Fruit fly (Drosophila melanogaster) whole organism, embryonic: ENCODE data around the gene nesd.

ENCODE experiments used
- BEAF-32 ChIP-seq: fragments of 200-800 bp; sonication (Bioruptor generic); optimal IDR thresholded peaks from 3 replicates; lab custom pipeline; 2017; ENCODE audit warnings: missing biosample characterization, missing genetic modification characterization, mild to moderate bottlenecking, moderate library complexity, missing genetic modification reagents
- CG11723 ChIP-seq: fragments of 200-800 bp; sonication (Bioruptor generic); optimal IDR thresholded peaks from 2 replicates; lab custom pipeline; 2017; ENCODE audit warnings: missing biosample characterization, mild to moderate bottlenecking, missing genetic modification characterization
- CG12391 ChIP-seq: fragments of 200-800 bp; sonication (Bioruptor generic); optimal IDR thresholded peaks from 3 replicates; lab custom pipeline; 2018; ENCODE audit warnings: missing biosample characterization, mild to moderate bottlenecking, missing genetic modification characterization, moderate library complexity
- CG13424 ChIP-seq: fragments of 200-800 bp; sonication (Bioruptor generic); optimal IDR thresholded peaks from 2 replicates; lab custom pipeline; 2019; ENCODE audit warnings: missing biosample characterization, mild to moderate bottlenecking, missing genetic modification characterization, moderate library complexity
- CG15479 ChIP-seq: fragments of 200-800 bp; sonication (Bioruptor generic); optimal IDR thresholded peaks from 3 replicates; lab custom pipeline; 2019; ENCODE audit warnings: missing biosample characterization, mild to moderate bottlenecking, missing genetic modification characterization, moderate library complexity
- CG1647 ChIP-seq: fragments of 200-800 bp; sonication (Bioruptor generic); optimal IDR thresholded peaks from 3 replicates; lab custom pipeline; 2016; ENCODE audit warnings: missing biosample characterization, missing genetic modification characterization
- CG16815 ChIP-seq: fragments of 200-800 bp; sonication (Bioruptor generic); optimal IDR thresholded peaks from 3 replicates; lab custom pipeline; 2017; ENCODE audit warnings: missing biosample characterization, mild to moderate bottlenecking, missing genetic modification characterization
- CG18011 ChIP-seq: fragments of 200-800 bp; sonication (Bioruptor generic); optimal IDR thresholded peaks from 2 replicates; lab custom pipeline; 2017; ENCODE audit warnings: missing biosample characterization, missing genetic modification characterization, mild to moderate bottlenecking, moderate library complexity, missing genotype
- CG18262 ChIP-seq: fragments of 200-800 bp; optimal IDR thresholded peaks from 3 replicates; lab custom pipeline; 2019; ENCODE audit warnings: missing biosample characterization, mild to moderate bottlenecking, missing genetic modification characterization, moderate library complexity
- CG18764 ChIP-seq: fragments of 200-800 bp; sonication (Bioruptor generic); optimal IDR thresholded peaks from 3 replicates; lab custom pipeline; 2016; ENCODE audit warnings: missing biosample characterization, missing genetic modification characterization
- CG32767 ChIP-seq: fragments of 200-800 bp; sonication (Bioruptor generic); IDR thresholded peaks from 2 replicates; pipeline ENCODE4 v1.3.6; 2022; ENCODE audit warnings: missing biosample characterization, missing genetic modification characterization
- CG3281 ChIP-seq: fragments of 200-800 bp; sonication (Bioruptor generic); optimal IDR thresholded peaks from 3 replicates; lab custom pipeline; 2017; ENCODE audit warnings: missing biosample characterization, mild to moderate bottlenecking, missing genetic modification characterization
- CG4282 ChIP-seq: fragments of 200-800 bp; sonication (Bioruptor generic); optimal IDR thresholded peaks from 2 replicates; lab custom pipeline; 2016; ENCODE audit warnings: missing biosample characterization, missing genetic modification characterization
- CG4820 ChIP-seq: fragments of 200-800 bp; sonication (Bioruptor generic); optimal IDR thresholded peaks from 3 replicates; lab custom pipeline; 2016; ENCODE audit warnings: missing biosample characterization, missing genetic modification characterization
- CG5953 ChIP-seq: fragments of 200-800 bp; sonication (Bioruptor generic); IDR thresholded peaks from 2 replicates; pipeline ENCODE4 v1.3.6; 2022; ENCODE audit warnings: missing biosample characterization, missing genetic modification characterization
- CG6683 ChIP-seq: fragments of 200-800 bp; sonication (Bioruptor generic); optimal IDR thresholded peaks from 2 replicates; lab custom pipeline; 2017; ENCODE audit warnings: missing biosample characterization, mild to moderate bottlenecking, missing genetic modification characterization, missing genetic modification reagents
- CG7839 ChIP-seq: fragments of 200-800 bp; sonication (Bioruptor generic); optimal IDR thresholded peaks from 3 replicates; lab custom pipeline; 2018; ENCODE audit warnings: missing biosample characterization, mild to moderate bottlenecking, missing genetic modification characterization, moderate library complexity
- CG8765 ChIP-seq: fragments of 200-800 bp; sonication (Bioruptor generic); IDR thresholded peaks from 2 replicates; pipeline ENCODE4 v1.3.6; 2022; ENCODE audit warnings: missing biosample characterization, missing genetic modification characterization
- CG8924 ChIP-seq: fragments of 200-800 bp; optimal IDR thresholded peaks from 3 replicates; lab custom pipeline; 2019; ENCODE audit warnings: missing biosample characterization, mild to moderate bottlenecking, missing genetic modification characterization, moderate library complexity
- CG9609 ChIP-seq: fragments of 200-800 bp; sonication (Bioruptor generic); optimal IDR thresholded peaks from 3 replicates; lab custom pipeline; 2016; ENCODE audit warnings: missing biosample characterization, missing genetic modification characterization
- CG9817 ChIP-seq: fragments of 200-800 bp; sonication (Bioruptor generic); optimal IDR thresholded peaks from 2 replicates; lab custom pipeline; 2018; ENCODE audit warnings: missing biosample characterization, mild to moderate bottlenecking, missing genetic modification characterization, moderate library complexity
- E2f2 ChIP-seq: fragments of 200-800 bp; sonication (Bioruptor generic); IDR thresholded peaks from 2 replicates; pipeline ENCODE4 v1.3.6; 2022; ENCODE audit warnings: missing biosample characterization, missing genetic modification characterization
- Fer1 ChIP-seq: fragments of 200-800 bp; sonication (Bioruptor generic); optimal IDR thresholded peaks from 2 replicates; lab custom pipeline; 2017; ENCODE audit warnings: missing biosample characterization, mild to moderate bottlenecking, missing genetic modification characterization
- Hr3 ChIP-seq: fragments of 200-800 bp; sonication (Bioruptor generic); optimal IDR thresholded peaks from 3 replicates; lab custom pipeline; 2016; ENCODE audit warnings: missing biosample characterization, missing genetic modification characterization
- Lhr ChIP-seq: fragments of 200-800 bp; sonication (Bioruptor generic); optimal IDR thresholded peaks from 3 replicates; lab custom pipeline; 2017; ENCODE audit warnings: mild to moderate bottlenecking, missing biosample characterization, missing genetic modification reagents, missing genetic modification characterization
- MBD-R2 ChIP-seq: fragments of 200-800 bp; sonication (Bioruptor generic); IDR thresholded peaks from 2 replicates; pipeline ENCODE4 v1.3.6; 2022; ENCODE audit warnings: missing biosample characterization, missing genetic modification characterization
- Mad ChIP-seq: fragments of 200-800 bp; sonication (Bioruptor generic); optimal IDR thresholded peaks from 2 replicates; lab custom pipeline; 2016; ENCODE audit warnings: missing biosample characterization, missing genetic modification characterization
- Mes4 ChIP-seq: fragments of 200-800 bp; sonication (Bioruptor generic); optimal IDR thresholded peaks from 2 replicates; lab custom pipeline; 2016; ENCODE audit warnings: missing biosample characterization, missing genetic modification characterization
- NFAT ChIP-seq: fragments of 200-800 bp; sonication (Bioruptor generic); IDR thresholded peaks from 2 replicates; pipeline ENCODE4 v1.3.6; 2022; ENCODE audit warnings: missing biosample characterization, missing genetic modification characterization
- Opbp ChIP-seq: fragments of 200-800 bp; sonication (Bioruptor generic); IDR thresholded peaks from 3 replicates; pipeline ENCODE4 v1.3.6; 2022; ENCODE audit warnings: missing biosample characterization, missing genetic modification characterization; ENCODE audit not compliant: partially characterized antibody
- Side ChIP-seq: fragments of 200-800 bp; sonication (Bioruptor generic); optimal IDR thresholded peaks from 2 replicates; lab custom pipeline; 2016; ENCODE audit warnings: missing biosample characterization, missing genetic modification characterization
- Sry-β ChIP-seq: fragments of 200-800 bp; sonication (Bioruptor generic); optimal IDR thresholded peaks from 2 replicates; lab custom pipeline; 2018; ENCODE audit warnings: missing biosample characterization, mild to moderate bottlenecking, missing genetic modification characterization, moderate library complexity
- Ssrp ChIP-seq: fragments of 200-800 bp; sonication (Bioruptor generic); optimal IDR thresholded peaks from 2 replicates; lab custom pipeline; 2018; ENCODE audit warnings: missing biosample characterization, mild to moderate bottlenecking, missing genetic modification characterization, moderate library complexity
- Trl ChIP-seq, 3 experiments: fragments of >200 bp in 2 of 3; fragments of 200-800 bp in 1 of 3; sonication (Bioruptor generic) in 1 of 3; optimal IDR thresholded peaks; 2 replicates in 1 of 3; 3 replicates in 2 of 3; lab custom pipeline; 2016 to 2017; ENCODE audit warnings: missing biosample characterization in 1 of 3, missing genetic modification characterization in 1 of 3
- dm ChIP-seq: fragments of 200-800 bp; sonication (Bioruptor generic); optimal IDR thresholded peaks from 3 replicates; lab custom pipeline; 2016; ENCODE audit warnings: missing biosample characterization, missing genetic modification characterization
- insv ChIP-seq, 2 experiments: fragments of 200-800 bp; sonication (Bioruptor generic); optimal IDR thresholded peaks; 3 replicates each; lab custom pipeline; 2016 to 2018; ENCODE audit warnings: missing biosample characterization in 2 of 2, missing genetic modification characterization in 2 of 2
- inv ChIP-seq: fragments of 200-800 bp; sonication (Bioruptor generic); IDR thresholded peaks from 2 replicates; pipeline ENCODE4 v1.3.6; 2022; ENCODE audit warnings: missing biosample characterization, missing genetic modification characterization; ENCODE audit not compliant: partially characterized antibody
- kni ChIP-seq: fragments of 200-800 bp; sonication (Bioruptor generic); optimal IDR thresholded peaks from 3 replicates; lab custom pipeline; 2017; ENCODE audit warnings: mild to moderate bottlenecking, missing biosample characterization, missing genetic modification reagents, missing genetic modification characterization
- lmd ChIP-seq: fragments of 200-800 bp; sonication (Bioruptor generic); IDR thresholded peaks from 2 replicates; pipeline ENCODE4 v1.3.6; 2022; ENCODE audit warnings: missing biosample characterization, missing genetic modification characterization
- peb ChIP-seq: fragments of 200-800 bp; sonication (Bioruptor generic); IDR thresholded peaks from 2 replicates; pipeline ENCODE4 v1.3.6; 2022; ENCODE audit warnings: missing biosample characterization, missing genetic modification characterization
- repo ChIP-seq: fragments of 200-800 bp; sonication (Bioruptor generic); optimal IDR thresholded peaks from 2 replicates; lab custom pipeline; 2016; ENCODE audit warnings: missing biosample characterization, missing genetic modification characterization
- sd ChIP-seq: fragments of 200-800 bp; sonication (Bioruptor generic); optimal IDR thresholded peaks from 3 replicates; lab custom pipeline; 2018; ENCODE audit warnings: missing biosample characterization, mild to moderate bottlenecking, missing genetic modification characterization, moderate library complexity
- slbo ChIP-seq: fragments of 200-800 bp; sonication (Bioruptor generic); IDR thresholded peaks from 2 replicates; pipeline ENCODE4 v1.3.6; 2022; ENCODE audit warnings: missing biosample characterization, missing genetic modification characterization
- slou ChIP-seq: fragments of 200-800 bp; sonication (Bioruptor generic); optimal IDR thresholded peaks from 3 replicates; lab custom pipeline; 2016; ENCODE audit warnings: missing biosample characterization, missing genetic modification characterization
- ssp ChIP-seq: fragments of 200-800 bp; sonication (Bioruptor generic); IDR thresholded peaks from 2 replicates; pipeline ENCODE4 v1.3.6; 2022; ENCODE audit warnings: missing biosample characterization, missing genetic modification characterization
- unc-4 ChIP-seq: fragments of 200-800 bp; sonication (Bioruptor generic); IDR thresholded peaks from 2 replicates; pipeline ENCODE4 v1.3.6; 2022; ENCODE audit warnings: missing biosample characterization, missing genetic modification characterization; ENCODE audit not compliant: partially characterized antibody
- unpg ChIP-seq: fragments of 200-800 bp; sonication (Bioruptor generic); optimal IDR thresholded peaks from 3 replicates; lab custom pipeline; 2018; ENCODE audit warnings: missing biosample characterization, mild to moderate bottlenecking, missing genetic modification characterization, moderate library complexity
- zen ChIP-seq: fragments of 200-800 bp; sonication (Bioruptor generic); optimal IDR thresholded peaks from 3 replicates; lab custom pipeline; 2018; ENCODE audit warnings: missing biosample characterization, mild to moderate bottlenecking, missing genetic modification characterization, moderate library complexity
- zen2 ChIP-seq: fragments of 200-800 bp; sonication (Bioruptor generic); IDR thresholded peaks from 3 replicates; pipeline ENCODE4 v1.3.6; 2022; ENCODE audit warnings: missing biosample characterization, missing genetic modification characterization; ENCODE audit not compliant: partially characterized antibody

The nesd gene

DNA sequence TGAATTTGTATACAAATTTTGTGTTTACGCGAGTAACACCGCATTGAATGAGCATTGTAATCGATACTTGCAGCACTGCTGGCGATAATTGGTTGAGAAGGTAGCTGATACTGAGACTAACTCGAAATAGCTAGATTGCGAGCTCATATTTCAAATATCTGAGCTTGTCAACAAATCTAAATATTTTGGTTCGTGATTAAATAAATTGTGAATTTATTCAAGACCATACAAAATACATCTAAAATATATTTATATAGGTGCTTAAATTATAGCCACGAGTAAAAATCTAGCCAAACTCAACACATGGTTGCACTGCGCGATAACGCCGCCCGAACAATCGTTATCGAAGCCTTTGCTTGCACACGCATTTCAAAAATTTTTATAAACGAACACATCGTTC, at the start of gene nesd, which contains the start of gene Taf13 (continued):
- peak; percentile 75 for TF ChIP-seq unc-4 (GFP tag; lab: Robert Waterston, UW)
- peak; percentile 1 for TF ChIP-seq Mad (GFP tag; lab: Kevin White, UChicago)
- TF ChIP-seq CG7839, result peak; percentile 45
- peak; percentile 26 for TF ChIP-seq CG18764
- no peak for TF ChIP-seq CG4282 (GFP tag; lab: Kevin White, UChicago)
- no peak for TF ChIP-seq CG5953 (GFP tag; lab: Robert Waterston, UW)
- TF ChIP-seq CG12391 (tag; lab: Kevin White, UChicago), result peak; percentile 66
- TF ChIP-seq Mes4 (GFP tag; lab: Kevin White, UChicago), result no peak
- peak; percentile 29 for TF ChIP-seq CG3281 (GFP tag; lab: Kevin White, UChicago)
- TF ChIP-seq CG13424, result peak; percentile 66
- peak; percentile 20 for TF ChIP-seq CG4820 (GFP tag; lab: Kevin White, UChicago)
- TF ChIP-seq NFAT, result no peak
- TF ChIP-seq slou (GFP tag; lab: Kevin White, UChicago), result peak; percentile 33
- TF ChIP-seq slbo, result peak; percentile 46
- TF ChIP-seq BEAF-32 (GFP tag; lab: Kevin White, UChicago), result peak; percentile 85
- peak; percentile 29 for TF ChIP-seq CG15479 (GFP tag; lab: Kevin White, UChicago)
- TF ChIP-seq zen2, result no peak; the same call in 2 of the 3 replicates
- no peak for TF ChIP-seq Side (GFP tag; lab: Kevin White, UChicago)
- peak; percentile 77 for TF ChIP-seq MBD-R2 (GFP tag; lab: Robert Waterston, UW)
- TF ChIP-seq CG32767, result peak; percentile 16; the same call in 1 of the 2 replicates
- TF ChIP-seq CG8924 (tag; lab: Kevin White, UChicago), result peak; percentile 19
- no peak for TF ChIP-seq CG6683 (GFP tag; lab: Kevin White, UChicago)
- 0 out of 2 replicates have a peak, but pooled peaks have one; percentile 26 for TF ChIP-seq ssp (GFP tag; lab: Robert Waterston, UW)
- TF ChIP-seq CG1647 (GFP tag; lab: Kevin White, UChicago), result no peak
- no peak for TF ChIP-seq CG8765 (GFP tag; lab: Robert Waterston, UW)
- TF ChIP-seq Fer1, result peak; percentile 44
- TF ChIP-seq zen, result peak; percentile 42
- TF ChIP-seq E2f2, result peak; percentile 89
- peak; percentile 20 for TF ChIP-seq Hr3 (GFP tag; lab: Kevin White, UChicago)
- peak; percentile 9 for TF ChIP-seq CG18011 (GFP tag; lab: Kevin White, UChicago)
- TF ChIP-seq dm (GFP tag; lab: Kevin White, UChicago), result peak; percentile 36
- TF ChIP-seq Sry-β (GFP tag; lab: Kevin White, UChicago), result peak; percentile 96
- TF ChIP-seq lmd (GFP tag; lab: Robert Waterston, UW), result peak; percentile 6; the same call in 1 of the 2 replicates
- peak; percentile 55 for TF ChIP-seq Lhr (GFP tag; lab: Kevin White, UChicago)
- TF ChIP-seq CG11723 (GFP tag; lab: Kevin White, UChicago), result no peak
- peak; percentile 65 for TF ChIP-seq inv (GFP tag; lab: Robert Waterston, UW)
- TF ChIP-seq CG16815 (GFP tag; lab: Kevin White, UChicago), result no peak
- TF ChIP-seq Opbp, result no peak; the same call in 2 of the 3 replicates
- no peak for TF ChIP-seq kni (GFP tag; lab: Kevin White, UChicago)
- TF ChIP-seq sd (tag; lab: Kevin White, UChicago), result peak; percentile 27
- peak; percentile 0 for TF ChIP-seq CG9609
- peak; percentile 47 for TF ChIP-seq CG9817 (tag; lab: Kevin White, UChicago)
- peak; percentile 10 for TF ChIP-seq Ssrp (tag; lab: Kevin White, UChicago)
- TF ChIP-seq Trl (optimal IDR thresholded peaks at IDR 0.05; lab: Kevin White, UChicago), result no peak
- peak; percentile 3 for TF ChIP-seq Trl (GFP tag; optimal IDR thresholded peaks at IDR 0.05; lab: Kevin White, UChicago)
- TF ChIP-seq insv (GFP tag; optimal IDR thresholded peaks at IDR 0.05; lab: Kevin White, UChicago), result peak in 1 of 2 experiments; percentile 25
- TF ChIP-seq unpg (GFP tag; lab: Kevin White, UChicago), result peak; percentile 26
- peak; percentile 35 for TF ChIP-seq CG18262 (tag; lab: Kevin White, UChicago)
- no peak for TF ChIP-seq repo (GFP tag; lab: Kevin White, UChicago)
- no peak for TF ChIP-seq peb
